Worm (Caenorhabditis elegans) whole organism, midembryonic: ENCODE data around the gene ttr-22.

Experiments
- cog-1 ChIP-seq: sonication (generic microtip); optimal IDR thresholded peaks from 2 replicates; lab custom pipeline; 2016; ENCODE audit warnings: missing genetic modification characterization, missing compliant biosample characterization
- klf-2 ChIP-seq: fragments of 200-800 bp; sonication (Bioruptor generic); conservative IDR thresholded peaks from 2 replicates; pipeline ENCODE4 v1.3.6; 2022; ENCODE audit warnings: missing genetic modification reagents, missing genetic modification characterization, missing compliant biosample characterization
- ztf-23 ChIP-seq: fragments of 200-800 bp; sonication (Bioruptor generic); IDR thresholded peaks from 2 replicates; pipeline ENCODE4 v1.3.6; 2022; ENCODE audit warnings: missing genetic modification reagents, missing genetic modification characterization, missing compliant biosample characterization

ce11 chrV:12241126-12241525, at the start of gene ttr-22:
- TF ChIP-seq klf-2 (GFP tag; lab: Robert Waterston, UW) = no peak
- TF ChIP-seq ztf-23 (GFP tag; lab: Robert Waterston, UW) = no peak
- TF ChIP-seq cog-1 (tag; lab: Kevin White, UChicago) = no peak
